Worm (Caenorhabditis elegans): Measurements from ENCODE around the gene osm-9.

DNA sequence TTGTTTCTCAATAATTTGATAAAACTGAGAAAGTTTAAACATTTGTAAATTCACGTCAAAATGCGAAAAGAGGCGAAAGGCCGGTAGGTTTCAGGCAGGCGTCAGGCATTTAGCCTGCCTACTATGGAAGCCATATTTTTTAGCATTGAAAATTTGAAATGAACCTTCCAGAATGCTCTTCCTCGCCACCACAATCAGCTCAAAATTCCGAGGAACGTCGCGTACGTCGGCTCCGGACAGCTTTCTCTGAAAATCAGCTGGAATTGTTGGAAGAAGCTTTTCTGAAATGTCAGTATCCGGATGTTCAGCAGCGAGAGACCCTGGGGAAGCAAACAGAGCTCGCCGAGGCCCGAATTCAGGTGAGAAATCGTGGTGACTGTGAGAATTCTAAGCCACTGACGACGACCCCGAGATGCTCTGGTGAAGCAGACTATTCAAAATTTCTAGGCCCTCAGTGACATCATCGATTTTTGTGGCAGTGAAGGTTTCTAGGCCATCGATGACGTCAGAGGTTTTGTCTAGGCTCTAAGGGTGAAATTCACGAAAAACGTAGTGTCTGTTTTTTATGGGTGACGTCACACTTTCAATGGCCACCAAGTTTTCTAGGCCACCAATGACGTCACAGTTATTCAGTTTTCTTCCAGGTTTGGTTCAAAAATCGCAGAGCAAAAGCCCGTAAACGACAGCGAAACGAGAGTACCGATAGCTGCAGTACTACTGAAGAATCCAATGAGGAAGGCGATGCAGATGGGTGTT, 55.1 kb downstream of the osm-9 start:
- no peak for TF ChIP-seq ets-7 (tag; optimal IDR thresholded peaks at IDR 0.05)
- no peak for TF ChIP-seq ama-1 (optimal IDR thresholded peaks at IDR 0.05)
- TF ChIP-seq aly-1 (tag; optimal IDR thresholded peaks at IDR 0.05): no peak
- TF ChIP-seq F13C5.2 (tag; optimal IDR thresholded peaks at IDR 0.05): no peak
- TF ChIP-seq sea-1 (GFP tag; conservative IDR thresholded peaks at IDR 0.05): no peak
- TF ChIP-seq ceh-13 (GFP tag; optimal IDR thresholded peaks at IDR 0.05): no peak
- no peak for TF ChIP-seq tbx-37 (GFP tag; conservative IDR thresholded peaks at IDR 0.05)
- no peak for TF ChIP-seq tbx-11 (GFP tag; IDR thresholded peaks at IDR 0.05)
- TF ChIP-seq pes-1 (GFP tag; IDR thresholded peaks at IDR 0.05): no peak

All from whole organism, early embryonic.